Worm (Caenorhabditis elegans) whole organism, midembryonic: Measurements from ENCODE around the gene C23G10.7.

ENCODE experiments used
- klf-2 ChIP-seq: fragments of 200-800 bp; sonication (Bioruptor generic); conservative IDR thresholded peaks from 2 replicates; pipeline ENCODE4 v1.3.6; 2022; ENCODE audit warnings: missing genetic modification reagents, missing genetic modification characterization, missing compliant biosample characterization
- med-1 ChIP-seq: sonication (generic microtip); optimal IDR thresholded peaks from 2 replicates; lab custom pipeline; 2017; ENCODE audit warnings: missing genetic modification characterization, mild to moderate bottlenecking, missing compliant biosample characterization, antibody characterized with exemption, missing genetic modification reagents; ENCODE audit not compliant: insufficient read depth
- ztf-29 ChIP-seq: fragments of 200-800 bp; sonication (Bioruptor generic); IDR thresholded peaks from 2 replicates; pipeline ENCODE4 v1.3.6; 2022; ENCODE audit warnings: missing genetic modification reagents, missing genetic modification characterization, missing compliant biosample characterization

ce11 chrIII:6207881-6208280, 9.7 kb upstream of the C23G10.7 start, which contains the start of gene C23G10.2:
- no peak for TF ChIP-seq klf-2
- TF ChIP-seq med-1 (GFP tag; lab: Kevin White, UChicago) = no peak
- no peak for TF ChIP-seq ztf-29 (GFP tag; lab: Robert Waterston, UW)
